Fruit fly (Drosophila melanogaster) whole organism, prepupa: ENCODE measurements around the gene Gr93d.

ENCODE experiments used
- Blimp-1 ChIP-seq: fragments of 200-800 bp; sonication (Bioruptor generic); optimal IDR thresholded peaks from 3 replicates; lab custom pipeline; 2017; ENCODE audit warnings: missing biosample characterization, missing genetic modification characterization, mild to moderate bottlenecking, moderate library complexity, missing genetic modification reagents
- CG16779 ChIP-seq: fragments of 200-800 bp; sonication (Bioruptor generic); optimal IDR thresholded peaks from 3 replicates; lab custom pipeline; 2017; ENCODE audit warnings: missing biosample characterization, mild to moderate bottlenecking, missing genetic modification characterization
- CG31627 ChIP-seq: fragments of 200-800 bp; sonication (Bioruptor generic); optimal IDR thresholded peaks from 3 replicates; lab custom pipeline; 2016; ENCODE audit warnings: missing biosample characterization, missing genetic modification characterization
- CG6808 ChIP-seq: fragments of 200-800 bp; sonication (Bioruptor generic); optimal IDR thresholded peaks from 3 replicates; lab custom pipeline; 2017; ENCODE audit warnings: missing biosample characterization, missing genetic modification characterization, mild to moderate bottlenecking, moderate library complexity, missing genetic modification reagents
- CG6854 ChIP-seq: fragments of 200-800 bp; sonication (Bioruptor generic); optimal IDR thresholded peaks from 2 replicates; lab custom pipeline; 2017; ENCODE audit warnings: missing biosample characterization, mild to moderate bottlenecking, missing genetic modification characterization
- Eip93F ChIP-seq: fragments of 200-800 bp; sonication (Bioruptor generic); optimal IDR thresholded peaks from 2 replicates; lab custom pipeline; 2016; ENCODE audit warnings: missing biosample characterization, mild to moderate bottlenecking, missing genetic modification characterization
- Sox102F ChIP-seq: fragments of 200-800 bp; sonication (Bioruptor generic); optimal IDR thresholded peaks from 2 replicates; lab custom pipeline; 2016; ENCODE audit warnings: missing biosample characterization, mild to moderate bottlenecking, missing genetic modification characterization
- Sox15 ChIP-seq: fragments of 200-800 bp; sonication (Bioruptor generic); optimal IDR thresholded peaks from 3 replicates; lab custom pipeline; 2016; ENCODE audit warnings: missing biosample characterization, missing genetic modification characterization
- dac ChIP-seq: fragments of 200-800 bp; sonication (Bioruptor generic); optimal IDR thresholded peaks from 2 replicates; lab custom pipeline; 2017; ENCODE audit warnings: missing biosample characterization, mild to moderate bottlenecking, missing genetic modification characterization
- fd85E ChIP-seq: fragments of 200-800 bp; sonication (Bioruptor generic); optimal IDR thresholded peaks from 3 replicates; lab custom pipeline; 2016; ENCODE audit warnings: missing biosample characterization, missing genetic modification characterization
- lz ChIP-seq: fragments of 200-800 bp; sonication (Bioruptor generic); optimal IDR thresholded peaks from 3 replicates; lab custom pipeline; 2016; ENCODE audit warnings: missing biosample characterization, missing genetic modification characterization
- net ChIP-seq: fragments of 200-800 bp; sonication (Bioruptor generic); optimal IDR thresholded peaks from 3 replicates; lab custom pipeline; 2016; ENCODE audit warnings: missing biosample characterization, missing genetic modification characterization

DNA sequence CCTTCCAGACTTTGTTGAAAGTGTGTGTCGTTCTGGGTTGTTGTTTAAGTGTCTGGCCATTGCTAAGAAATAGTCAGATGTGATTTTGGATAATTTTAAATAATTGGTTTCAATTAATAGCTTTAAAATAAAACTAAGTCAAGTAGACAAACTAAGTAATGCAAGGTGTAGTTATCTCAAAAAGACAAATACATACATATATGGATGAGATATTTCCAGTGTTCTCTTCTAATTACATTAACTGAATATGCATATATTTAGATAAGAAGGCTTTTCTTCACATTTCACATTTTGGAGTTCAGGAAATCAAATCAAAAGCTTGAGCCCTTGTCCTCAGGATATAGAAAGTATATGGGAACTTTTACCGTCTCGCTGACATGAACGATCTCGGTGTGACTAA, 31.2 kb upstream of the Gr93d start, which contains the start of gene P5CDh2:
- TF ChIP-seq Sox15 (GFP tag; lab: Kevin White, UChicago) (no peak), CG31627 (GFP tag; lab: Kevin White, UChicago) (no peak), CG6854 (no peak), lz (GFP tag; lab: Kevin White, UChicago) (no peak), fd85E (GFP tag; lab: Kevin White, UChicago) (no peak), net (no peak), Eip93F (GFP tag; lab: Kevin White, UChicago) (no peak), CG16779 (tag; lab: Kevin White, UChicago) (no peak), CG6808 (no peak), Blimp-1 (no peak), dac (no peak), Sox102F (GFP tag; lab: Kevin White, UChicago) (no peak)
